Fruit fly (Drosophila melanogaster): Measurements from ENCODE around the gene Tg.

- no peak for TF ChIP-seq psq (optimal IDR thresholded peaks at IDR 0.05)
- TF ChIP-seq insv (optimal IDR thresholded peaks at IDR 0.05): no peak
- no peak for TF ChIP-seq ttk (optimal IDR thresholded peaks at IDR 0.05)
- no peak for TF ChIP-seq Myc (optimal IDR thresholded peaks at IDR 0.05)
These were observed 26.2 kb upstream of the Tg start for dm6 chr2L:7984889-7985514.

Measured in Kc167 (cell line).